Worm (Caenorhabditis elegans) whole organism, late embryonic: ENCODE results near the gene Y79H2A.12.

Experiments used
- nhr-11 ChIP-seq: fragments of 150-350 bp; optimal IDR thresholded peaks from 2 replicates; lab custom pipeline; 2014; ENCODE audit warnings: missing biosample characterization, missing genetic modification characterization
- npax-4 ChIP-seq: sonication (generic microtip); optimal IDR thresholded peaks from 2 replicates; lab custom pipeline; 2016; ENCODE audit warnings: missing genetic modification characterization, missing compliant biosample characterization
- pha-4 ChIP-seq: fragments of 150-350 bp; optimal IDR thresholded peaks from 2 replicates; lab custom pipeline; 2018; ENCODE audit warnings: missing biosample characterization, missing genetic modification reagents, missing genetic modification characterization

ce11 chrIII:12020074-12020602 is 8.5 kb downstream of the Y79H2A.12 start, which contains the start of gene brp-1:
- TF ChIP-seq npax-4 (tag; lab: Kevin White, UChicago) (no peak), pha-4 (tag; lab: Kevin White, UChicago) (no peak), nhr-11 (tag; lab: Kevin White, UChicago) (no peak)
